Fruit fly (Drosophila melanogaster) whole organism, wandering third instar larva: ENCODE measurements around the gene CG31948.

Source experiments
- CG9705 ChIP-seq: fragments of 200-800 bp; sonication (Bioruptor generic); optimal IDR thresholded peaks from 2 replicates; lab custom pipeline; 2018; ENCODE audit warnings: missing biosample characterization, mild to moderate bottlenecking, missing genetic modification characterization
- CrebA ChIP-seq: fragments of 200-800 bp; sonication (Bioruptor generic); optimal IDR thresholded peaks from 2 replicates; lab custom pipeline; 2016; ENCODE audit warnings: missing biosample characterization, mild to moderate bottlenecking, missing genetic modification characterization, borderline replicate concordance
- Dfd ChIP-seq: fragments of >200 bp; optimal IDR thresholded peaks from 2 replicates; lab custom pipeline; 2017; ENCODE audit warnings: missing biosample characterization, missing genetic modification characterization
- GATAd ChIP-seq: sonication (Bioruptor generic); optimal IDR thresholded peaks from 2 replicates; lab custom pipeline; 2016; ENCODE audit warnings: missing biosample characterization, missing genetic modification characterization
- HLH106 ChIP-seq: fragments of 200-800 bp; optimal IDR thresholded peaks from 3 replicates; lab custom pipeline; 2019; ENCODE audit warnings: missing biosample characterization, mild to moderate bottlenecking, missing genetic modification characterization, moderate library complexity
- Hnf4 ChIP-seq: fragments of 200-800 bp; sonication (Bioruptor generic); optimal IDR thresholded peaks from 2 replicates; lab custom pipeline; 2016; ENCODE audit warnings: missing biosample characterization, mild to moderate bottlenecking, missing genetic modification characterization
- Hr78 ChIP-seq: fragments of >200 bp; optimal IDR thresholded peaks from 2 replicates; lab custom pipeline; 2017; ENCODE audit warnings: missing biosample characterization, missing genetic modification characterization
- Hr83 ChIP-seq: fragments of 200-300 bp; sonication (Bioruptor generic); optimal IDR thresholded peaks from 2 replicates; lab custom pipeline; 2016; ENCODE audit warnings: missing biosample characterization, mild to moderate bottlenecking, missing genetic modification characterization, moderate library complexity; ENCODE audit not compliant: poor library complexity, severe bottlenecking
- Jra ChIP-seq: sonication (Bioruptor generic); optimal IDR thresholded peaks from 2 replicates; lab custom pipeline; 2016; ENCODE audit warnings: missing biosample characterization, missing genetic modification characterization
- OdsH ChIP-seq: fragments of 200-800 bp; sonication (Bioruptor generic); optimal IDR thresholded peaks from 2 replicates; lab custom pipeline; 2016; ENCODE audit warnings: missing biosample characterization, mild to moderate bottlenecking, missing genetic modification characterization
- Rel ChIP-seq, 2 experiments: fragments of 200-800 bp; sonication (Bioruptor generic) in 1 of 2; optimal IDR thresholded peaks; 2 replicates in 1 of 2; 3 replicates in 1 of 2; lab custom pipeline; 2016 to 2019; ENCODE audit warnings: mild to moderate bottlenecking in 2 of 2, missing biosample characterization in 2 of 2, missing genetic modification characterization in 2 of 2, moderate library complexity in 1 of 2
- Sp1 ChIP-seq: fragments of 200-800 bp; sonication (Bioruptor generic); optimal IDR thresholded peaks from 3 replicates; lab custom pipeline; 2019; ENCODE audit warnings: missing biosample characterization, mild to moderate bottlenecking, missing genetic modification characterization, moderate library complexity
- Vsx2 ChIP-seq: fragments of 200-300, 225-300 bp; sonication (Bioruptor generic); optimal IDR thresholded peaks from 2 replicates; lab custom pipeline; 2018; ENCODE audit warnings: missing biosample characterization, missing genetic modification characterization; ENCODE audit not compliant: partially characterized antibody
- br ChIP-seq: fragments of 200-800 bp; sonication (Bioruptor generic); optimal IDR thresholded peaks from 2 replicates; lab custom pipeline; 2016; ENCODE audit warnings: missing biosample characterization, missing genetic modification characterization
- dl ChIP-seq, 2 experiments: fragments of 175-275, 200-275 bp in 1 of 2; fragments of 200-275 bp in 1 of 2; sonication (Bioruptor generic); optimal IDR thresholded peaks; lab custom pipeline; 2018; ENCODE audit warnings: mild to moderate bottlenecking in 2 of 2, missing biosample characterization in 2 of 2, missing genetic modification characterization in 2 of 2, moderate library complexity in 2 of 2; ENCODE audit not compliant: partially characterized antibody in 2 of 2, insufficient read depth in 1 of 2
- dsf ChIP-seq: sonication (Bioruptor generic); optimal IDR thresholded peaks from 2 replicates; lab custom pipeline; 2016; ENCODE audit warnings: missing biosample characterization, missing genetic modification characterization, borderline replicate concordance
- foxo ChIP-seq, 2 experiments: fragments of 200-800 bp; sonication (Bioruptor generic); optimal IDR thresholded peaks; 2 replicates in 1 of 2; 3 replicates in 1 of 2; lab custom pipeline; 2016 to 2017; ENCODE audit warnings: missing biosample characterization in 2 of 2, missing genetic modification characterization in 2 of 2
- fru ChIP-seq: fragments of 200-800 bp; sonication (Bioruptor generic); optimal IDR thresholded peaks from 3 replicates; lab custom pipeline; 2016; ENCODE audit warnings: missing biosample characterization, mild to moderate bottlenecking, missing genetic modification characterization
- h ChIP-seq: fragments of 200-800 bp; sonication (Bioruptor generic); optimal IDR thresholded peaks from 3 replicates; lab custom pipeline; 2016; ENCODE audit warnings: missing biosample characterization, mild to moderate bottlenecking, missing genetic modification characterization
- lola ChIP-seq: fragments of >200 bp; optimal IDR thresholded peaks from 2 replicates; lab custom pipeline; 2017; ENCODE audit warnings: missing biosample characterization, missing genetic modification characterization
- psq ChIP-seq: fragments of 200-800 bp; sonication (Bioruptor generic); optimal IDR thresholded peaks from 3 replicates; lab custom pipeline; 2017; ENCODE audit warnings: missing biosample characterization, mild to moderate bottlenecking, missing genetic modification characterization, moderate library complexity
- rgr ChIP-seq: fragments of 200-800 bp; sonication (Bioruptor generic); optimal IDR thresholded peaks from 3 replicates; lab custom pipeline; 2016; ENCODE audit warnings: missing biosample characterization, mild to moderate bottlenecking, missing genetic modification characterization
- sage ChIP-seq: fragments of 200-800 bp; sonication (Bioruptor generic); optimal IDR thresholded peaks from 2 replicates; lab custom pipeline; 2016; ENCODE audit warnings: missing biosample characterization, mild to moderate bottlenecking, missing genetic modification characterization
- sv ChIP-seq: fragments of 200-800 bp; sonication (Bioruptor generic); optimal IDR thresholded peaks from 3 replicates; lab custom pipeline; 2016; ENCODE audit warnings: missing biosample characterization, missing genetic modification characterization
- tai ChIP-seq: sonication (Bioruptor generic); optimal IDR thresholded peaks from 2 replicates; lab custom pipeline; 2016; ENCODE audit warnings: missing biosample characterization, missing genetic modification characterization

Gene CG31948

dm6 chr2L:2432809-2433493 is 16.4 kb upstream of the CG31948 start:
- TF ChIP-seq Sp1 (peak; percentile 52), GATAd (GFP tag; lab: Kevin White, UChicago) (no peak), h (GFP tag; lab: Kevin White, UChicago) (no peak), HLH106 (tag; lab: Kevin White, UChicago) (peak; percentile 50), OdsH (GFP tag; lab: Kevin White, UChicago) (peak; percentile 17), Jra (GFP tag; lab: Kevin White, UChicago) (no peak), CG9705 (GFP tag; lab: Kevin White, UChicago) (no peak), CrebA (GFP tag; lab: Kevin White, UChicago) (no peak), Rel (GFP tag; optimal IDR thresholded peaks at IDR 0.05; lab: Kevin White, UChicago) (no peak), Rel (tag; optimal IDR thresholded peaks at IDR 0.05; lab: Kevin White, UChicago) (peak; percentile 22), Hnf4 (GFP tag; lab: Kevin White, UChicago) (no peak), lola (GFP tag; lab: Kevin White, UChicago) (no peak), Hr83 (GFP tag; lab: Kevin White, UChicago) (no peak), Dfd (GFP tag; lab: Kevin White, UChicago) (no peak), br (GFP tag; lab: Kevin White, UChicago) (peak; percentile 4), foxo (GFP tag; optimal IDR thresholded peaks at IDR 0.05; lab: Kevin White, UChicago) (no peak), dl (GFP tag; optimal IDR thresholded peaks at IDR 0.05; lab: Kevin White, UChicago; ENCODE audit: insufficient read depth in 1 of 2, partially characterized antibody in 2 of 2) (no peak), rgr (no peak)

dm6 chr2L:2430251-2430650 is 13.7 kb upstream of the CG31948 start:
- no peak for TF ChIP-seq sage
- no peak for TF ChIP-seq rgr
- TF ChIP-seq Hr83 (GFP tag; lab: Kevin White, UChicago) = no peak
- TF ChIP-seq, all 38 proteins: peak for 0

- TF ChIP-seq fru (no peak), Hr78 (GFP tag; lab: Kevin White, UChicago) (no peak), rgr (no peak), foxo (GFP tag; optimal IDR thresholded peaks at IDR 0.05; lab: Kevin White, UChicago) (no peak), tai (GFP tag; lab: Kevin White, UChicago) (no peak), sage (no peak), OdsH (GFP tag; lab: Kevin White, UChicago) (no peak), Vsx2 (GFP tag; lab: Kevin White, UChicago) (no peak), br (GFP tag; lab: Kevin White, UChicago) (no peak), CrebA (GFP tag; lab: Kevin White, UChicago) (no peak), Dfd (GFP tag; lab: Kevin White, UChicago) (no peak), dl (GFP tag; optimal IDR thresholded peaks at IDR 0.05; lab: Kevin White, UChicago; ENCODE audit: insufficient read depth in 1 of 2, partially characterized antibody in 2 of 2) (no peak), HLH106 (tag; lab: Kevin White, UChicago) (no peak), dsf (no peak), Hr83 (GFP tag; lab: Kevin White, UChicago) (no peak), CG9705 (GFP tag; lab: Kevin White, UChicago) (no peak), psq (GFP tag; lab: Kevin White, UChicago) (no peak), Sp1 (no peak), sv (GFP tag; lab: Kevin White, UChicago) (no peak)
These were observed 13.1 kb upstream of the CG31948 start for dm6 chr2L:2429588-2429987.

- peak; percentile 63 for TF ChIP-seq Dfd (GFP tag; lab: Kevin White, UChicago)
- no peak for TF ChIP-seq CG9705 (GFP tag; lab: Kevin White, UChicago)
These were observed 11.6 kb upstream of the CG31948 start, which contains the start of gene dpp for dm6 chr2L:2428209-2428488. TSS of gene dpp (plus strand) at chr2L:2428372.

dm6 chr2L:2427384-2428208 is 11.1 kb upstream of the CG31948 start:
- peak; percentile 87 for TF ChIP-seq Dfd (GFP tag; lab: Kevin White, UChicago)
- TF ChIP-seq foxo (GFP tag; optimal IDR thresholded peaks at IDR 0.05; lab: Kevin White, UChicago) = no peak
- TF ChIP-seq CrebA (GFP tag; lab: Kevin White, UChicago) = no peak
